Worm (Caenorhabditis elegans) whole organism, young adult: Measurements from ENCODE around the gene K02F6.4.
A peak's percentile ranks its signal among the peaks of the same experiment; 100 is the strongest.
"Not testable (repeated sequence)": the region's sequence is repeated elsewhere in the genome, so short reads cannot be mapped to it uniquely, and the experiment has no call there.

ENCODE experiments used
- C17E4.6 ChIP-seq: fragments of 200-800 bp; sonication (Bioruptor generic); IDR thresholded peaks from 2 replicates; pipeline ENCODE4 v1.3.6; 2022; ENCODE audit warnings: missing genetic modification reagents, missing genetic modification characterization, missing compliant biosample characterization
- D2030.7 ChIP-seq: fragments of 200-800 bp; sonication (Bioruptor generic); IDR thresholded peaks from 2 replicates; pipeline ENCODE4 v1.3.6; 2022; ENCODE audit warnings: missing genetic modification reagents, missing genetic modification characterization, missing compliant biosample characterization
- F23B12.7 ChIP-seq: sonication (generic microtip); optimal IDR thresholded peaks from 2 replicates; lab custom pipeline; 2017; ENCODE audit warnings: missing genetic modification characterization, mild to moderate bottlenecking, missing compliant biosample characterization, antibody characterized with exemption, moderate library complexity; ENCODE audit not compliant: insufficient read depth
- F49E8.2 ChIP-seq: sonication (generic microtip); optimal IDR thresholded peaks from 3 replicates; lab custom pipeline; 2017; ENCODE audit warnings: missing genetic modification characterization, mild to moderate bottlenecking, missing compliant biosample characterization, antibody characterized with exemption, moderate library complexity; ENCODE audit not compliant: insufficient read depth
- K11D2.4 ChIP-seq: fragments of 200-800 bp; sonication (Bioruptor generic); IDR thresholded peaks from 2 replicates; pipeline ENCODE4 v1.3.6; 2022; ENCODE audit warnings: missing genetic modification reagents, missing genetic modification characterization, missing compliant biosample characterization
- Y56A3A.18 ChIP-seq: fragments of 200-800 bp; sonication (Bioruptor generic); IDR thresholded peaks from 2 replicates; pipeline ENCODE4 v1.3.6; 2022; ENCODE audit warnings: missing genetic modification reagents, missing genetic modification characterization, missing compliant biosample characterization
- Y79H2A.3 ChIP-seq: fragments of 200-800 bp; sonication (Bioruptor generic); conservative IDR thresholded peaks from 2 replicates; pipeline ENCODE4 v1.3.6; 2022; ENCODE audit warnings: missing genetic modification reagents, missing genetic modification characterization, missing compliant biosample characterization
- ZK185.1 ChIP-seq: sonication (generic microtip); optimal IDR thresholded peaks from 2 replicates; lab custom pipeline; 2016; ENCODE audit warnings: mild to moderate bottlenecking, missing genetic modification characterization, missing compliant biosample characterization; ENCODE audit not compliant: poor library complexity, severe bottlenecking
- akir-1 ChIP-seq: fragments of 200-800 bp; sonication (Bioruptor generic); optimal IDR thresholded peaks from 2 replicates; lab custom pipeline; 2018; ENCODE audit warnings: mild to moderate bottlenecking, missing genetic modification characterization, moderate library complexity, missing compliant biosample characterization
- aptf-3 ChIP-seq: fragments of 200-800 bp; sonication (Bioruptor generic); IDR thresholded peaks from 2 replicates; pipeline ENCODE4 v1.3.6; 2022; ENCODE audit warnings: missing genetic modification characterization, missing compliant biosample characterization
- atf-7 ChIP-seq: sonication (generic microtip); optimal IDR thresholded peaks from 2 replicates; lab custom pipeline; 2017; ENCODE audit warnings: mild to moderate bottlenecking, missing genetic modification characterization, missing compliant biosample characterization
- athp-1 ChIP-seq: sonication (generic microtip); optimal IDR thresholded peaks from 2 replicates; lab custom pipeline; 2017; ENCODE audit warnings: mild to moderate bottlenecking, missing genetic modification characterization, missing compliant biosample characterization
- attf-6 ChIP-seq: fragments of 200-800 bp; sonication (Bioruptor generic); IDR thresholded peaks from 2 replicates; pipeline ENCODE4 v1.3.6; 2022; ENCODE audit warnings: missing genetic modification reagents, missing genetic modification characterization, missing compliant biosample characterization
- bed-1 ChIP-seq: fragments of 200-800 bp; sonication (Bioruptor generic); IDR thresholded peaks from 2 replicates; pipeline ENCODE4 v1.3.6; 2022; ENCODE audit warnings: missing genetic modification reagents, missing genetic modification characterization, missing compliant biosample characterization
- ccch-3 ChIP-seq: fragments of 200-800 bp; sonication (Bioruptor generic); optimal IDR thresholded peaks from 2 replicates; lab custom pipeline; 2018; ENCODE audit warnings: mild to moderate bottlenecking, missing genetic modification characterization, missing compliant biosample characterization
- ceh-100 ChIP-seq: fragments of 200-800 bp; sonication (Bioruptor generic); IDR thresholded peaks from 2 replicates; pipeline ENCODE4 v1.3.6; 2022; ENCODE audit warnings: missing genetic modification reagents, missing genetic modification characterization, missing compliant biosample characterization
- dox-1 ChIP-seq: fragments of 200-800 bp; sonication (Bioruptor generic); IDR thresholded peaks from 2 replicates; pipeline ENCODE4 v1.3.6; 2022; ENCODE audit warnings: missing genetic modification reagents, missing genetic modification characterization, missing compliant biosample characterization
- efl-1 ChIP-seq: fragments of 150-350 bp; optimal IDR thresholded peaks from 2 replicates; lab custom pipeline; 2014; ENCODE audit warnings: missing biosample characterization, missing genetic modification reagents, missing genetic modification characterization
- egrh-3 ChIP-seq: fragments of 200-800 bp; sonication (Bioruptor generic); IDR thresholded peaks from 2 replicates; pipeline ENCODE4 v1.3.6; 2022; ENCODE audit warnings: missing genetic modification reagents, missing genetic modification characterization, missing compliant biosample characterization
- gei-17 ChIP-seq: fragments of 200-800 bp; sonication (Bioruptor generic); optimal IDR thresholded peaks from 2 replicates; lab custom pipeline; 2018; ENCODE audit warnings: mild to moderate bottlenecking, missing genetic modification characterization, missing compliant biosample characterization
- hlh-12 ChIP-seq: sonication (generic microtip); optimal IDR thresholded peaks from 2 replicates; lab custom pipeline; 2016; ENCODE audit warnings: missing genetic modification characterization, missing compliant biosample characterization
- lag-1 ChIP-seq: fragments of 200-800 bp; sonication (Bioruptor generic); IDR thresholded peaks from 2 replicates; pipeline ENCODE4 v1.3.6; 2022; ENCODE audit warnings: missing genetic modification reagents, missing genetic modification characterization, missing compliant biosample characterization
- lin-26 ChIP-seq: fragments of 200-800 bp; sonication (Bioruptor generic); IDR thresholded peaks from 2 replicates; pipeline ENCODE4 v1.3.6; 2022; ENCODE audit warnings: missing genetic modification reagents, missing genetic modification characterization, missing compliant biosample characterization
- lsy-27 ChIP-seq: sonication (generic microtip); optimal IDR thresholded peaks from 2 replicates; lab custom pipeline; 2017; ENCODE audit warnings: missing genetic modification characterization, mild to moderate bottlenecking, missing compliant biosample characterization, antibody characterized with exemption, missing genotype, borderline replicate concordance; ENCODE audit not compliant: insufficient read depth
- madf-3 ChIP-seq: fragments of 200-800 bp; sonication (Bioruptor generic); IDR thresholded peaks from 2 replicates; pipeline ENCODE4 v1.3.6; 2022; ENCODE audit warnings: missing genetic modification reagents, missing genetic modification characterization, missing compliant biosample characterization
- madf-6 ChIP-seq: fragments of 200-800 bp; sonication (Bioruptor generic); IDR thresholded peaks from 2 replicates; pipeline ENCODE4 v1.3.6; 2022; ENCODE audit warnings: missing genetic modification reagents, missing genetic modification characterization, missing compliant biosample characterization
- mcd-1 ChIP-seq: fragments of 200-800 bp; sonication (Bioruptor generic); IDR thresholded peaks from 2 replicates; pipeline ENCODE4 v1.3.6; 2022; ENCODE audit warnings: missing genetic modification reagents, missing genetic modification characterization, missing compliant biosample characterization
- mes-4 ChIP-seq: sonication (generic microtip); optimal IDR thresholded peaks from 2 replicates; lab custom pipeline; 2016; ENCODE audit warnings: missing genotype, missing genetic modification characterization, missing compliant biosample characterization
- nfyb-1 ChIP-seq: fragments of 200-800 bp; sonication (Bioruptor generic); IDR thresholded peaks from 2 replicates; pipeline ENCODE4 v1.3.6; 2022; ENCODE audit warnings: missing genetic modification reagents, missing genetic modification characterization, missing compliant biosample characterization
- pbrm-1 ChIP-seq: fragments of 200-800 bp; sonication (Bioruptor generic); IDR thresholded peaks from 2 replicates; pipeline ENCODE4 v1.3.6; 2022; ENCODE audit warnings: missing genetic modification reagents, missing genetic modification characterization, missing compliant biosample characterization
- rpc-1 ChIP-seq, 2 experiments: fragments of 150-350 bp in 1 of 2; sonication (generic microtip) in 1 of 2; optimal IDR thresholded peaks; 2 replicates each; lab custom pipeline; 2014 to 2018; ENCODE audit warnings: missing biosample characterization in 1 of 2, missing genetic modification characterization in 1 of 2, missing genetic modification reagents in 1 of 2, missing genotype in 1 of 2
- sea-2 ChIP-seq: fragments of 200-800 bp; sonication (Bioruptor generic); IDR thresholded peaks from 2 replicates; pipeline ENCODE4 v1.3.6; 2022; ENCODE audit warnings: missing genetic modification characterization, missing compliant biosample characterization
- snpc-3.4 ChIP-seq: sonication (generic microtip); optimal IDR thresholded peaks from 2 replicates; lab custom pipeline; 2017; ENCODE audit warnings: missing genetic modification characterization, mild to moderate bottlenecking, missing compliant biosample characterization, antibody characterized with exemption, moderate library complexity, missing genotype, missing genetic modification reagents
- tbx-9 ChIP-seq: sonication (generic microtip); optimal IDR thresholded peaks from 2 replicates; lab custom pipeline; 2016; ENCODE audit warnings: borderline replicate concordance, missing genetic modification characterization, inconsistent platforms, missing compliant biosample characterization
- unc-130 ChIP-seq: sonication (generic microtip); optimal IDR thresholded peaks from 2 replicates; lab custom pipeline; 2016; ENCODE audit warnings: missing genetic modification reagents, missing genetic modification characterization, missing compliant biosample characterization
- unc-62 ChIP-seq: fragments of 150-350 bp; optimal IDR thresholded peaks from 2 replicates; lab custom pipeline; 2014; ENCODE audit warnings: missing biosample characterization, missing genetic modification reagents, missing genetic modification characterization
- zfh-2 ChIP-seq: fragments of 200-800 bp; sonication (Bioruptor generic); conservative IDR thresholded peaks from 2 replicates; pipeline ENCODE4 v1.3.6; 2022; ENCODE audit warnings: missing genetic modification reagents, missing genetic modification characterization, missing compliant biosample characterization
- ztf-18 ChIP-seq: sonication (generic microtip); optimal IDR thresholded peaks from 2 replicates; lab custom pipeline; 2016; ENCODE audit warnings: missing genotype, mild to moderate bottlenecking, missing genetic modification characterization, missing compliant biosample characterization
- ztf-25 ChIP-seq: fragments of 200-800 bp; sonication (Bioruptor generic); IDR thresholded peaks from 2 replicates; pipeline ENCODE4 v1.3.6; 2022; ENCODE audit warnings: missing genetic modification reagents, missing genetic modification characterization, missing compliant biosample characterization
- ztf-28 ChIP-seq: fragments of 200-800 bp; sonication (Bioruptor generic); IDR thresholded peaks from 2 replicates; pipeline ENCODE4 v1.3.6; 2022; ENCODE audit warnings: missing genetic modification reagents, missing genetic modification characterization, missing compliant biosample characterization

The K02F6.4 gene

ce11 chrII:2553030-2553429 is 14.7 kb downstream of the K02F6.4 start:
- TF ChIP-seq hlh-12 (tag; lab: Kevin White, UChicago) (no peak), bed-1 (GFP tag; lab: Robert Waterston, UW) (no peak), akir-1 (GFP tag; lab: Kevin White, UChicago) (no peak), lin-26 (no peak), mes-4 (tag; lab: Kevin White, UChicago) (no peak), ccch-3 (GFP tag; lab: Kevin White, UChicago) (no peak), ztf-28 (no peak), unc-130 (GFP tag; lab: Kevin White, UChicago) (no peak), ztf-18 (tag; lab: Kevin White, UChicago) (no peak), ZK185.1 (no peak), athp-1 (tag; lab: Kevin White, UChicago) (no peak), K11D2.4 (GFP tag; lab: Robert Waterston, UW) (no peak), unc-62 (GFP tag; lab: Kevin White, UChicago) (no peak), ceh-100 (GFP tag; lab: Robert Waterston, UW) (no peak), tbx-9 (tag; lab: Kevin White, UChicago) (no peak), gei-17 (GFP tag; lab: Kevin White, UChicago) (no peak), pbrm-1 (no peak), rpc-1 (optimal IDR thresholded peaks at IDR 0.05; lab: Kevin White, UChicago) (no peak), rpc-1 (tag; optimal IDR thresholded peaks at IDR 0.05; lab: Kevin White, UChicago) (no peak), ztf-25 (GFP tag; lab: Robert Waterston, UW) (no peak)

DNA sequence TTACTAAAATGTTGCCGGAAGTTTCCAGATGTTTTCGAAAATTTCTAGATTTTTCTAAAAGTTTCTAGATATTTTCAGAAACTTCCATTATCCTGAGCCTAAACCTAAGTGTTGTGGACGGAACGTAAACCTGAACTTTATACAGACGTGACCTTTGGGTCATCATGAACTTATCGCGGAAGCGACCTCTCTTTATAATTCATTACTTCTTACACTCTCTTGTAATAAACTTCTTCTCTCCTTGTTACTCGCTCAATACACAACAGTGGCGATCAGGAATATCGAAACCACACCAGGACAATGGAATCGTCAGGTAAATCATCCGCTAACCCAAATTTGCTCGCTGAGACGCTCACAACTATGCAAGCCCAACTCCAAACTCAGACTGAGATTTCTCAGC is 15.4 kb downstream of the K02F6.4 start, which contains the start of gene K02F6.1:
Gene K02F6.1, plus strand, starts transcription at position 301 of the 400 bp plus-strand sequence.
- not testable (repeated sequence) for TF ChIP-seq ccch-3 (GFP tag; lab: Kevin White, UChicago); bed-1 (GFP tag; lab: Robert Waterston, UW); lsy-27 (tag; lab: Kevin White, UChicago)

ce11 chrII:2556388-2556787 is 18.1 kb downstream of the K02F6.4 start:
- 0 out of 2 replicates have a peak, but pooled peaks have one; percentile 42 for TF ChIP-seq ztf-25 (GFP tag; lab: Robert Waterston, UW)
- TF ChIP-seq lin-26: peak; percentile 97
- 0 out of 2 replicates have a peak, but pooled peaks have one; percentile 60 for TF ChIP-seq sea-2
- TF ChIP-seq egrh-3 (GFP tag; lab: Robert Waterston, UW): peak; percentile 93; the same call in 1 of the 2 replicates
- TF ChIP-seq zfh-2: peak; percentile 75; the same call in 1 of the 2 replicates
- peak; percentile 34; the same call in 1 of the 2 replicates for TF ChIP-seq dox-1 (GFP tag; lab: Robert Waterston, UW)
- peak; percentile 26; the same call in 1 of the 2 replicates for TF ChIP-seq mcd-1 (GFP tag; lab: Robert Waterston, UW)
- peak; percentile 43; the same call in 1 of the 2 replicates for TF ChIP-seq madf-6 (GFP tag; lab: Robert Waterston, UW)
- TF ChIP-seq attf-6 (GFP tag; lab: Robert Waterston, UW): peak; percentile 78; the same call in 1 of the 2 replicates
- TF ChIP-seq, all 124 proteins: peak for 9; not testable (repeated sequence) for 115

DNA sequence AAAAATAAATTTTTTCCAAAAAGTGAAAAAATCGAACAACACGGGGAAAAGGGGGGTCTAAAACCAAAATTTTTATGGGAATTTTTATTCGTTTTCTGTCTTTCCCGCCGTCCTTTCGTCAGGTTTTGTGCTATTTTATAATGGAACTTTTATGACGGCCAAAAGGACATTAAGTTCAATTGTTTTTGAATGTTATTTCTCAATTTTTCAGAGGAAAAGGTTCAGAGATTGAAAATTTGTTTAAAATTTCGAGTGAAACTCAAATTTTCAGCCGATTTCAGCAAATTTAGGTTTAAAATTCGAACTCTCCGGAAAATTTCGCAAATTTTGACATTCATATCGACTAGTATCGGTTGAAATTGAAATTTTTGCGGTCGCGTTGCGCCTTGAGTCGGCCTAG is 25.7 kb downstream of the K02F6.4 start, which contains the start of gene nep-18:
Gene nep-18, minus strand, starts transcription at position 101 of the 400 bp plus-strand sequence.
- TF ChIP-seq madf-3 (GFP tag; lab: Robert Waterston, UW) (no peak), efl-1 (no peak)

DNA sequence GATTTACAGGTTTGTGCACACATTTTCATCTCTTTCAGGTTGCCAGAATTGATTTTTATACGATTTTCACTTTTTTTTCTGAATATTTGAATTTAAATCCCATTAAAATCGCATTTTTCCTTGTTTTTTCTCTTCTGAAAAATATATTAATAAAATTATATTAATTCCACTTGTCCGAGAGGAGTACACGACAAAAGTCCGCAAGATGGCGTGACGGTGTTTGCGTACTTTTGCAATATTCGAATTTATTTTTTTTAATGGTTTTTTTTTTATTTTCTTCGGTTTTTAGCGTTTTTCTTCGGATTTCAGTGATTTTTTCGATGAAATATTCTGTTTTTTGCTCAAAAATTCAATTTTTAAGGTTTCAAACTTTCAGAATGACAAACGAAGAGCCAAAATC is 26.6 kb downstream of the K02F6.4 start, which contains the start of gene usp-39:
Gene usp-39, plus strand, starts transcription at position 377 of the 400 bp plus-strand sequence.
- TF ChIP-seq D2030.7: peak; percentile 60
- TF ChIP-seq ztf-28: 0 out of 2 replicates have a peak, but pooled peaks have one; percentile 29
- peak; percentile 59 for TF ChIP-seq snpc-3.4
- peak; percentile 11 for TF ChIP-seq F49E8.2 (tag; lab: Kevin White, UChicago)
- TF ChIP-seq Y56A3A.18: 0 out of 2 replicates have a peak, but pooled peaks have one; percentile 60
- peak; percentile 74 for TF ChIP-seq madf-6 (GFP tag; lab: Robert Waterston, UW)
- TF ChIP-seq nfyb-1 (GFP tag; lab: Robert Waterston, UW): 0 out of 2 replicates have a peak, but pooled peaks have one; percentile 36
- TF ChIP-seq aptf-3 (GFP tag; lab: Robert Waterston, UW): no peak
- TF ChIP-seq F23B12.7: peak; percentile 88
- no peak for TF ChIP-seq C17E4.6 (GFP tag; lab: Robert Waterston, UW)
- TF ChIP-seq Y79H2A.3 (GFP tag; lab: Robert Waterston, UW): no peak
- TF ChIP-seq atf-7 (tag; lab: Kevin White, UChicago): no peak
- TF ChIP-seq lag-1: no peak
